Worm (Caenorhabditis elegans) whole organism, young adult: ENCODE results near the gene F57G12.2.
A peak's percentile ranks its signal among the peaks of the same experiment; 100 is the strongest.

Experiments used
- C06A6.2 ChIP-seq: fragments of 200-800 bp; sonication (Bioruptor generic); conservative IDR thresholded peaks from 2 replicates; pipeline ENCODE4 v1.3.6; 2022; ENCODE audit warnings: missing genetic modification characterization, missing compliant biosample characterization
- D2030.7 ChIP-seq: fragments of 200-800 bp; sonication (Bioruptor generic); IDR thresholded peaks from 2 replicates; pipeline ENCODE4 v1.3.6; 2022; ENCODE audit warnings: missing genetic modification reagents, missing genetic modification characterization, missing compliant biosample characterization
- F10E7.11 ChIP-seq: sonication (generic microtip); optimal IDR thresholded peaks from 2 replicates; lab custom pipeline; 2017; ENCODE audit warnings: mild to moderate bottlenecking, missing genetic modification characterization, moderate library complexity, missing compliant biosample characterization
- F23B12.7 ChIP-seq: sonication (generic microtip); optimal IDR thresholded peaks from 2 replicates; lab custom pipeline; 2017; ENCODE audit warnings: missing genetic modification characterization, mild to moderate bottlenecking, missing compliant biosample characterization, antibody characterized with exemption, moderate library complexity; ENCODE audit not compliant: insufficient read depth
- F57A8.1 ChIP-seq: fragments of 200-800 bp; sonication (Bioruptor generic); optimal IDR thresholded peaks from 2 replicates; lab custom pipeline; 2018; ENCODE audit warnings: mild to moderate bottlenecking, missing genetic modification characterization, moderate library complexity, missing compliant biosample characterization
- F57C9.4 ChIP-seq: sonication (generic microtip); optimal IDR thresholded peaks from 2 replicates; lab custom pipeline; 2017; ENCODE audit warnings: mild to moderate bottlenecking, missing genetic modification characterization, missing compliant biosample characterization
- K11D2.4 ChIP-seq: fragments of 200-800 bp; sonication (Bioruptor generic); IDR thresholded peaks from 2 replicates; pipeline ENCODE4 v1.3.6; 2022; ENCODE audit warnings: missing genetic modification reagents, missing genetic modification characterization, missing compliant biosample characterization
- K12H6.12 ChIP-seq: fragments of 200-800 bp; sonication (Bioruptor generic); optimal IDR thresholded peaks from 2 replicates; lab custom pipeline; 2018; ENCODE audit warnings: mild to moderate bottlenecking, missing genetic modification characterization, missing compliant biosample characterization
- Y53F4B.3 ChIP-seq: fragments of 200-800 bp; sonication (Bioruptor generic); IDR thresholded peaks from 2 replicates; pipeline ENCODE4 v1.3.6; 2022; ENCODE audit warnings: missing genetic modification reagents, missing genetic modification characterization, missing compliant biosample characterization
- Y56A3A.18 ChIP-seq: fragments of 200-800 bp; sonication (Bioruptor generic); IDR thresholded peaks from 2 replicates; pipeline ENCODE4 v1.3.6; 2022; ENCODE audit warnings: missing genetic modification reagents, missing genetic modification characterization, missing compliant biosample characterization
- ZK185.1 ChIP-seq: sonication (generic microtip); optimal IDR thresholded peaks from 2 replicates; lab custom pipeline; 2016; ENCODE audit warnings: mild to moderate bottlenecking, missing genetic modification characterization, missing compliant biosample characterization; ENCODE audit not compliant: poor library complexity, severe bottlenecking
- akir-1 ChIP-seq: fragments of 200-800 bp; sonication (Bioruptor generic); optimal IDR thresholded peaks from 2 replicates; lab custom pipeline; 2018; ENCODE audit warnings: mild to moderate bottlenecking, missing genetic modification characterization, moderate library complexity, missing compliant biosample characterization
- atf-7 ChIP-seq: sonication (generic microtip); optimal IDR thresholded peaks from 2 replicates; lab custom pipeline; 2017; ENCODE audit warnings: mild to moderate bottlenecking, missing genetic modification characterization, missing compliant biosample characterization
- attf-6 ChIP-seq: fragments of 200-800 bp; sonication (Bioruptor generic); IDR thresholded peaks from 2 replicates; pipeline ENCODE4 v1.3.6; 2022; ENCODE audit warnings: missing genetic modification reagents, missing genetic modification characterization, missing compliant biosample characterization
- ccch-3 ChIP-seq: fragments of 200-800 bp; sonication (Bioruptor generic); optimal IDR thresholded peaks from 2 replicates; lab custom pipeline; 2018; ENCODE audit warnings: mild to moderate bottlenecking, missing genetic modification characterization, missing compliant biosample characterization
- cebp-1 ChIP-seq, 2 experiments: fragments of 200-800 bp in 1 of 2; sonication (Bioruptor generic) in 1 of 2; sonication (generic microtip) in 1 of 2; IDR thresholded peaks in 1 of 2; optimal IDR thresholded peaks in 1 of 2; 2 replicates each; pipeline versions ENCODE4 v1.3.6 to Lab custom; 2017 to 2022; ENCODE audit warnings: missing compliant biosample characterization in 2 of 2, missing genetic modification characterization in 2 of 2, mild to moderate bottlenecking in 1 of 2, missing genetic modification reagents in 1 of 2, moderate library complexity in 1 of 2
- cebp-2 ChIP-seq: fragments of 200-800 bp; sonication (Bioruptor generic); IDR thresholded peaks from 2 replicates; pipeline ENCODE4 v1.3.6; 2022; ENCODE audit warnings: missing genetic modification characterization, missing compliant biosample characterization
- ceh-27 ChIP-seq: fragments of 200-800 bp; sonication (Bioruptor generic); optimal IDR thresholded peaks from 2 replicates; lab custom pipeline; 2018; ENCODE audit warnings: mild to moderate bottlenecking, missing genetic modification characterization, moderate library complexity, missing compliant biosample characterization
- ceh-91 ChIP-seq: fragments of 200-800 bp; sonication (Bioruptor generic); IDR thresholded peaks from 2 replicates; pipeline ENCODE4 v1.3.6; 2022; ENCODE audit warnings: missing genetic modification reagents, missing genetic modification characterization, missing compliant biosample characterization
- chd-7 ChIP-seq: sonication (generic microtip); optimal IDR thresholded peaks from 2 replicates; lab custom pipeline; 2016; ENCODE audit warnings: mild to moderate bottlenecking, missing genetic modification characterization, moderate library complexity, missing compliant biosample characterization
- die-1 ChIP-seq: sonication (generic microtip); optimal IDR thresholded peaks from 2 replicates; lab custom pipeline; 2016; ENCODE audit warnings: missing genotype, mild to moderate bottlenecking, missing genetic modification characterization, missing compliant biosample characterization
- egl-44 ChIP-seq: fragments of 200-800 bp; sonication (Bioruptor generic); IDR thresholded peaks from 2 replicates; pipeline ENCODE4 v1.3.6; 2022; ENCODE audit warnings: missing genetic modification reagents, missing genetic modification characterization, missing compliant biosample characterization
- ekl-4 ChIP-seq: fragments of 200-800 bp; sonication (Bioruptor generic); IDR thresholded peaks from 2 replicates; pipeline ENCODE4 v1.3.6; 2022; ENCODE audit warnings: missing genetic modification reagents, missing genetic modification characterization, missing compliant biosample characterization
- gei-17 ChIP-seq: fragments of 200-800 bp; sonication (Bioruptor generic); optimal IDR thresholded peaks from 2 replicates; lab custom pipeline; 2018; ENCODE audit warnings: mild to moderate bottlenecking, missing genetic modification characterization, missing compliant biosample characterization
- him-1 ChIP-seq: sonication (generic microtip); optimal IDR thresholded peaks from 2 replicates; lab custom pipeline; 2016; ENCODE audit warnings: missing genotype, missing genetic modification reagents, missing genetic modification characterization, missing compliant biosample characterization
- hmg-1.2 ChIP-seq: fragments of 200-800 bp; sonication (Bioruptor generic); IDR thresholded peaks from 2 replicates; pipeline ENCODE4 v1.3.6; 2022; ENCODE audit warnings: missing genetic modification reagents, missing genetic modification characterization, missing compliant biosample characterization
- hrde-1 ChIP-seq: sonication (generic microtip); optimal IDR thresholded peaks from 2 replicates; lab custom pipeline; 2016; ENCODE audit warnings: missing genetic modification characterization, mild to moderate bottlenecking, missing compliant biosample characterization, moderate library complexity, missing genotype, missing genetic modification reagents, borderline replicate concordance
- lin-35 ChIP-seq, 3 experiments: fragments of 150-350 bp in 2 of 3; sonication (generic microtip) in 1 of 3; optimal IDR thresholded peaks; 2 replicates each; lab custom pipeline; 2014 to 2018; ENCODE audit warnings: missing biosample characterization in 3 of 3, missing genetic modification characterization in 3 of 3, missing genetic modification reagents in 3 of 3
- lin-40 ChIP-seq: sonication (generic microtip); optimal IDR thresholded peaks from 2 replicates; lab custom pipeline; 2016; ENCODE audit warnings: missing genetic modification characterization, mild to moderate bottlenecking, missing compliant biosample characterization, missing genotype, missing genetic modification reagents
- lsl-1 ChIP-seq: fragments of 200-800 bp; sonication (Bioruptor generic); optimal IDR thresholded peaks from 2 replicates; lab custom pipeline; 2018; ENCODE audit warnings: mild to moderate bottlenecking, missing genetic modification characterization, moderate library complexity, missing compliant biosample characterization
- lsy-27 ChIP-seq: sonication (generic microtip); optimal IDR thresholded peaks from 2 replicates; lab custom pipeline; 2017; ENCODE audit warnings: missing genetic modification characterization, mild to moderate bottlenecking, missing compliant biosample characterization, antibody characterized with exemption, missing genotype, borderline replicate concordance; ENCODE audit not compliant: insufficient read depth
- madf-10 ChIP-seq: sonication (generic microtip); optimal IDR thresholded peaks from 2 replicates; lab custom pipeline; 2016; ENCODE audit warnings: mild to moderate bottlenecking, missing genetic modification characterization, missing compliant biosample characterization
- madf-6 ChIP-seq: fragments of 200-800 bp; sonication (Bioruptor generic); IDR thresholded peaks from 2 replicates; pipeline ENCODE4 v1.3.6; 2022; ENCODE audit warnings: missing genetic modification reagents, missing genetic modification characterization, missing compliant biosample characterization
- madf-8 ChIP-seq: fragments of 200-800 bp; sonication (Bioruptor generic); conservative IDR thresholded peaks from 2 replicates; pipeline ENCODE4 v1.3.6; 2022; ENCODE audit warnings: missing genetic modification reagents, missing genetic modification characterization, missing compliant biosample characterization
- mcd-1 ChIP-seq: fragments of 200-800 bp; sonication (Bioruptor generic); IDR thresholded peaks from 2 replicates; pipeline ENCODE4 v1.3.6; 2022; ENCODE audit warnings: missing genetic modification reagents, missing genetic modification characterization, missing compliant biosample characterization
- nhr-80 ChIP-seq: sonication (generic microtip); optimal IDR thresholded peaks from 2 replicates; lab custom pipeline; 2016; ENCODE audit warnings: missing genetic modification characterization, missing compliant biosample characterization
- rcor-1 ChIP-seq: fragments of 200-800 bp; sonication (Bioruptor generic); IDR thresholded peaks from 2 replicates; pipeline ENCODE4 v1.3.6; 2022; ENCODE audit warnings: missing genetic modification reagents, missing genetic modification characterization, missing compliant biosample characterization
- sdz-38 ChIP-seq: sonication (generic microtip); optimal IDR thresholded peaks from 2 replicates; lab custom pipeline; 2016; ENCODE audit warnings: missing genotype, missing genetic modification characterization, missing compliant biosample characterization
- snpc-4 ChIP-seq, 5 experiments: fragments of 150-350 bp in 1 of 5; sonication (generic microtip) in 4 of 5; optimal IDR thresholded peaks; 2 replicates each; lab custom pipeline; 2014 to 2018; ENCODE audit warnings: missing genetic modification characterization in 5 of 5, missing biosample characterization in 3 of 5, antibody characterized with exemption in 2 of 5, mild to moderate bottlenecking in 2 of 5, missing compliant biosample characterization in 2 of 5, missing genotype in 2 of 5, moderate library complexity in 2 of 5, missing genetic modification reagents in 1 of 5
- somi-1 ChIP-seq: fragments of 200-800 bp; sonication (Bioruptor generic); optimal IDR thresholded peaks from 2 replicates; lab custom pipeline; 2018; ENCODE audit warnings: mild to moderate bottlenecking, missing genetic modification characterization, missing compliant biosample characterization
- tbp1 ChIP-seq: fragments of 200-800 bp; sonication (Bioruptor generic); optimal IDR thresholded peaks from 2 replicates; lab custom pipeline; 2018; ENCODE audit warnings: mild to moderate bottlenecking, missing genetic modification characterization, missing compliant biosample characterization
- unc-62 ChIP-seq: fragments of 150-350 bp; optimal IDR thresholded peaks from 2 replicates; lab custom pipeline; 2014; ENCODE audit warnings: missing biosample characterization, missing genetic modification reagents, missing genetic modification characterization
- ztf-18 ChIP-seq: sonication (generic microtip); optimal IDR thresholded peaks from 2 replicates; lab custom pipeline; 2016; ENCODE audit warnings: missing genotype, mild to moderate bottlenecking, missing genetic modification characterization, missing compliant biosample characterization
- ztf-22 ChIP-seq: fragments of 200-800 bp; sonication (Bioruptor generic); optimal IDR thresholded peaks from 2 replicates; lab custom pipeline; 2018; ENCODE audit warnings: mild to moderate bottlenecking, missing genetic modification characterization, moderate library complexity, missing compliant biosample characterization
- ztf-26 ChIP-seq: sonication (generic microtip); optimal IDR thresholded peaks from 2 replicates; lab custom pipeline; 2017; ENCODE audit warnings: missing genetic modification characterization, missing compliant biosample characterization

F57G12.2 gene

DNA sequence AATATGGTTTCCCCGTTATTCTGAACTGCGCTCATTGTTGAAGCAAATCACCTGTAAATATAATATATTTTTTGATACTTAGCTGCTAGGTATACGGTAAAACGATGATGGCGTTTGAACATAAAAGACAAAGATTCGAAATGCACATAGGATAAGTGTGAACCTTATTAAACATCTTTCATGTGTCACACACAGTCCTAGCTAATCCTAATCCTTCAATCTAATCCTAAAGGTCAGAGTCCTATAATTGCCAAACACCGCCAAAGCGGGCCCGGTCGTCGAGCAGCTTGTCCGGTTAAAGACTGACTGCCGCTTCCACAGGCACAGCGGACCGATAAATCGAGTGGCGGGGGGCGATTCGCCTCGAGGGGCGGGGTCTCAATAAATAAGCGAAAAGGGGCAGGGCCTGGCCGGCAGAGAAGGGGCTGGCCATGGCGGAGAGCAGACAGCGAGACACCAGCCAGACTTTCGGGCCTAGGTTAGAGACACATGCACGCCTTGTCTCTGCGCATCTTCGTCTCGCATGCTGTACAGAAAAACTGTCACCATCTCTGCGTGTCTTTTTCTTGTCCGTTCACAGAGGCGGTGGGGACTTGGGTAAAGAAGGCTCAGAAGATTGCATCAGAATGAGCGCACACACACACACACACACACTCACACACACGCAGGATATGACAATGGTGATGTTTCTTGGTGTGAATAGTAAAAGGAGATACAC lies 11.9 kb upstream of the F57G12.2 start, which contains the start of gene F57G12.1 (continued):
- TF ChIP-seq hrde-1 (tag; lab: Kevin White, UChicago) (no peak), lin-35 (GFP tag; optimal IDR thresholded peaks at IDR 0.05; lab: Kevin White, UChicago) (peak in 1 of 3 experiments; percentile 29), ztf-26 (peak; percentile 16), Y56A3A.18 (GFP tag; lab: Robert Waterston, UW) (peak; percentile 55; the same call in 1 of the 2 replicates), sdz-38 (tag; lab: Kevin White, UChicago) (peak; percentile 38), die-1 (tag; lab: Kevin White, UChicago) (peak; percentile 37), ceh-91 (GFP tag; lab: Robert Waterston, UW) (no peak), mcd-1 (GFP tag; lab: Robert Waterston, UW) (peak; percentile 57), ceh-27 (GFP tag; lab: Kevin White, UChicago) (peak; percentile 69), F57A8.1 (no peak), egl-44 (GFP tag; lab: Robert Waterston, UW) (peak; percentile 52; the same call in 1 of the 2 replicates), ztf-18 (tag; lab: Kevin White, UChicago) (no peak), madf-10 (no peak), nhr-80 (peak; percentile 51), ZK185.1 (tag; lab: Kevin White, UChicago) (peak; percentile 51), akir-1 (no peak), Y53F4B.3 (no peak), F23B12.7 (tag; lab: Kevin White, UChicago) (peak; percentile 1), ccch-3 (GFP tag; lab: Kevin White, UChicago) (peak; percentile 4), chd-7 (tag; lab: Kevin White, UChicago) (peak; percentile 76), ztf-22 (GFP tag; lab: Kevin White, UChicago) (no peak), attf-6 (0 out of 2 replicates have a peak, but pooled peaks have one; percentile 12), rcor-1 (GFP tag; lab: Robert Waterston, UW) (peak; percentile 22; the same call in 1 of the 2 replicates), K11D2.4 (peak; percentile 57; the same call in 1 of the 2 replicates), snpc-4 (GFP tag; optimal IDR thresholded peaks at IDR 0.05; lab: Kevin White, UChicago) (no peak), snpc-4 (tag; optimal IDR thresholded peaks at IDR 0.05; lab: Kevin White, UChicago) (peak in 1 of 4 experiments; percentile 50), cebp-1 (GFP tag; IDR thresholded peaks at IDR 0.05; lab: Robert Waterston, UW) (0 out of 2 replicates have a peak, but pooled peaks have one; percentile 14), cebp-1 (tag; optimal IDR thresholded peaks at IDR 0.05; lab: Kevin White, UChicago) (peak; percentile 80), lin-40 (tag; lab: Kevin White, UChicago) (peak; percentile 34), somi-1 (peak; percentile 22), C06A6.2 (peak; percentile 48; the same call in 1 of the 2 replicates), unc-62 (GFP tag; lab: Kevin White, UChicago) (peak; percentile 59), tbp1 (GFP tag; lab: Kevin White, UChicago) (peak; percentile 46), gei-17 (GFP tag; lab: Kevin White, UChicago) (peak; percentile 77), D2030.7 (GFP tag; lab: Robert Waterston, UW) (0 out of 2 replicates have a peak, but pooled peaks have one; percentile 28), hmg-1.2 (peak; percentile 80)

DNA sequence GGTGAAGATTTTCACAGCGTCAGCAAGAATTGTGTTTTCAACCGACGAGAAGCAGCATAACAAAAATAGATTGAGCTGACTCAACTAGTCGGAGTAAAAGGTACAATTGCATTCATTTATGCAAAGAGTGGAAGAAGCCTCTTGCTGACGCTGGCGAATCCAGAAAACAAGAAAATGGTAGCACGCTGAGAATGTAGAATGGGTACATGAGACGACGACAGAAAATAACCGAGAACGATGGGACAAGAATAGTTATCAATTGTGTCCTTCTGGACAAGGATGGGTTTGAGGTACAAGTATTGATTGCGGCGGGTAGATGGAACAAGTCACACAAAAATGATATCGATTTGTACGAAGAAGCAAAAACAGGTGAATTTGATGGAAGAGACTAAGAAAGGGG lies 9.5 kb upstream of the F57G12.2 start:
- no peak for TF ChIP-seq K12H6.12 (tag; lab: Kevin White, UChicago)
- TF ChIP-seq Y53F4B.3, result no peak
- no peak for TF ChIP-seq him-1 (tag; lab: Kevin White, UChicago)
- TF ChIP-seq ekl-4 (GFP tag; lab: Robert Waterston, UW), result no peak
- no peak for TF ChIP-seq cebp-2 (GFP tag; lab: Robert Waterston, UW)
- no peak for TF ChIP-seq somi-1
- no peak for TF ChIP-seq madf-6 (GFP tag; lab: Robert Waterston, UW)
- TF ChIP-seq F57C9.4 (tag; lab: Kevin White, UChicago), result no peak
- no peak for TF ChIP-seq madf-8 (GFP tag; lab: Robert Waterston, UW)
- TF ChIP-seq F10E7.11 (tag; lab: Kevin White, UChicago), result no peak
- no peak for TF ChIP-seq atf-7 (tag; lab: Kevin White, UChicago)
- TF ChIP-seq lsl-1 (GFP tag; lab: Kevin White, UChicago), result no peak
- TF ChIP-seq lsy-27 (tag; lab: Kevin White, UChicago), result no peak
